Fruit fly (Drosophila melanogaster) whole organism, adult: ENCODE results near the gene Myo61F.

Source experiments
- CG11617 ChIP-seq: fragments of 200-800 bp; sonication (Bioruptor generic); optimal IDR thresholded peaks from 2 replicates; lab custom pipeline; 2017; ENCODE audit warnings: mild to moderate bottlenecking, missing biosample characterization, missing genetic modification reagents, missing genetic modification characterization
- CG14711 ChIP-seq: fragments of 200-800 bp; sonication (Bioruptor generic); optimal IDR thresholded peaks from 2 replicates; lab custom pipeline; 2018; ENCODE audit warnings: missing biosample characterization, mild to moderate bottlenecking, missing genetic modification characterization, moderate library complexity
- CG1620 ChIP-seq: fragments of 200-800 bp; sonication (Bioruptor generic); optimal IDR thresholded peaks from 2 replicates; lab custom pipeline; 2016; ENCODE audit warnings: missing biosample characterization, missing genetic modification characterization
- CG33017 ChIP-seq: fragments of 200-800 bp; sonication (Bioruptor generic); optimal IDR thresholded peaks from 2 replicates; lab custom pipeline; 2018; ENCODE audit warnings: missing biosample characterization, mild to moderate bottlenecking, missing genetic modification characterization, moderate library complexity
- Clk ChIP-seq: fragments of 200-800 bp; sonication (Bioruptor generic); optimal IDR thresholded peaks from 2 replicates; lab custom pipeline; 2017; ENCODE audit warnings: missing biosample characterization, missing genetic modification characterization
- Crg-1 ChIP-seq: fragments of 200-800 bp; sonication (Bioruptor generic); optimal IDR thresholded peaks from 2 replicates; lab custom pipeline; 2016; ENCODE audit warnings: missing biosample characterization, missing genetic modification characterization
- Hr96 ChIP-seq: fragments of 200-800 bp; sonication (Bioruptor generic); optimal IDR thresholded peaks from 2 replicates; lab custom pipeline; 2016; ENCODE audit warnings: missing biosample characterization, missing genetic modification characterization
- bab1 ChIP-seq: fragments of 200-800 bp; sonication (Bioruptor generic); optimal IDR thresholded peaks from 3 replicates; lab custom pipeline; 2019; ENCODE audit warnings: missing biosample characterization, mild to moderate bottlenecking, missing genetic modification characterization, moderate library complexity
- cnc ChIP-seq, 2 experiments: fragments of >200 bp; optimal IDR thresholded peaks; 2 replicates each; lab custom pipeline; 2017
- kay ChIP-seq: fragments of 200-800 bp; sonication (Bioruptor generic); peaks from one replicate; lab custom pipeline; 2016; ENCODE audit warnings: missing biosample characterization, missing genetic modification characterization, borderline replicate concordance
- ovo ChIP-seq: fragments of 200-800 bp; sonication (Bioruptor generic); optimal IDR thresholded peaks from 2 replicates; lab custom pipeline; 2016; ENCODE audit warnings: missing biosample characterization, missing genetic modification characterization
- pad ChIP-seq: fragments of 200-800 bp; sonication (Bioruptor generic); optimal IDR thresholded peaks from 3 replicates; lab custom pipeline; 2017; ENCODE audit warnings: missing biosample characterization, missing genetic modification characterization, mild to moderate bottlenecking, moderate library complexity, missing genetic modification reagents

dm6 chr3L:1277937-1278336, 40.3 kb upstream of the Myo61F start:
- TF ChIP-seq Crg-1 (GFP tag; lab: Kevin White, UChicago) (no peak), CG14711 (tag; lab: Kevin White, UChicago) (no peak), cnc (optimal IDR thresholded peaks at IDR 0.05; lab: Kevin White, UChicago) (no peak), CG1620 (GFP tag; lab: Kevin White, UChicago) (no peak), bab1 (GFP tag; lab: Kevin White, UChicago) (no peak), CG33017 (tag; lab: Kevin White, UChicago) (no peak), pad (GFP tag; lab: Kevin White, UChicago) (no peak), ovo (GFP tag; lab: Kevin White, UChicago) (no peak), CG11617 (no peak), kay (no peak), Clk (GFP tag; lab: Kevin White, UChicago) (no peak), Hr96 (no peak)
